Worm (Caenorhabditis elegans) whole organism, mixed stage, embryonic: Measurements from ENCODE around the gene hlh-14.

ENCODE experiments used
- tbx-8 ChIP-seq: fragments of 200-800 bp; sonication (Bioruptor generic); optimal IDR thresholded peaks from 2 replicates; lab custom pipeline; 2018; ENCODE audit warnings: mild to moderate bottlenecking, missing genetic modification characterization, moderate library complexity, missing compliant biosample characterization
- unc-62 ChIP-seq: fragments of 150-350 bp; optimal IDR thresholded peaks from 2 replicates; lab custom pipeline; 2014; ENCODE audit warnings: missing biosample characterization, missing genetic modification reagents, missing genetic modification characterization

DNA sequence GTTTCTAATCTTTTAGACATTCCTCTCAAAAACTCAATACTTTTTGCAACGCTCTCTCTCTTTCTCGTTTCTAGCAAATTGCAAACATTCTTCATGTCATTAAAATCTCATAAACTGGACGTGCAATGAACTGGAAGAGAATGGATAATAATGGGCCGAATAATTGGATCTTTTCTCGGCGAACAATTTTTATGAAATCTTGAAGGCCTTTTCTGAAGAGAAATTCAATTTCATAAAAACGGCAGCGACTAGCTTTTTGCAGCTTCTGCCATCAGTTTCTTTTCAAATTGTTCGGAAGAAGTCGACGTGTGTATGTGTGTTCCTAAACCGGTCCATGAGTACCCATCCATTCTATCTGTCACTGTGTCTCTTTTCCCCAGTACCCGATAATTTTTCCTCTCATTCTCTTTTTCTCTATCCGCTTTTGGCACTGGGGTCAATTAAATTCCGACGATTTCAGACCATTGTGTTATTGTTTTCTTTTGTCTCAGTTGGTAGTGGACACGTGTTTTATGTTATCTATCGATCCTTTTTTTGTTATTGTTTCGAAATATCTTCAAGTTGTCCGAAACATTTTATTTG is 36.0 kb downstream of the hlh-14 start:
- TF ChIP-seq unc-62, result no peak
- no peak for TF ChIP-seq tbx-8 (GFP tag; lab: Kevin White, UChicago)
